Worm (Caenorhabditis elegans): ENCODE measurements around the gene C06A8.8.

DNA sequence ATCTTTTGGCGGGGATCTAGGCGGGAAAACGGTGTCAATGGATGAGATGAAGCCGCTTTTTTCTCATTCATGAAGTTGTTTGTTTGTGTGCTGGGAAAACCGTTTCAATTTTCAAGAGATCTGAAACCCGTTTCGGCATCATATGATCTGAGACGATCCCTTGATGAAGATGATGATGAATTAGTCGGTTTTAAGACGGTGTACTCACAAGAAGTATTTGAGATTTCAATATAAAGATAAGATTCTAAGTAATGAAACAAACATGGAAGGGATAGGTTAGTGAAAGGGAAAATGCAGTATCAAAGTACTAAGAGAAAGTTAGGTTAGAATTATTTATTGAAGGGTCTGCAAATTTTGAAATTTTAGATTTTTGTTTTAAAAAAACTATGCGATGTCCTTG, 36.3 kb upstream of the C06A8.8 start:
- TF ChIP-seq ztf-11 (tag; optimal IDR thresholded peaks at IDR 0.05) (no peak), unc-120 (tag; optimal IDR thresholded peaks at IDR 0.05; ENCODE audit: poor library complexity, severe bottlenecking) (no peak), nhr-28 (tag; optimal IDR thresholded peaks at IDR 0.05) (no peak), nhr-237 (tag; optimal IDR thresholded peaks at IDR 0.05) (no peak), lsy-2 (tag; optimal IDR thresholded peaks at IDR 0.05) (no peak), unc-62 (GFP tag; optimal IDR thresholded peaks at IDR 0.05) (no peak), pha-4 (tag; optimal IDR thresholded peaks at IDR 0.05) (no peak)
